Fruit fly (Drosophila melanogaster): ENCODE data around the gene SF2.

DNA sequence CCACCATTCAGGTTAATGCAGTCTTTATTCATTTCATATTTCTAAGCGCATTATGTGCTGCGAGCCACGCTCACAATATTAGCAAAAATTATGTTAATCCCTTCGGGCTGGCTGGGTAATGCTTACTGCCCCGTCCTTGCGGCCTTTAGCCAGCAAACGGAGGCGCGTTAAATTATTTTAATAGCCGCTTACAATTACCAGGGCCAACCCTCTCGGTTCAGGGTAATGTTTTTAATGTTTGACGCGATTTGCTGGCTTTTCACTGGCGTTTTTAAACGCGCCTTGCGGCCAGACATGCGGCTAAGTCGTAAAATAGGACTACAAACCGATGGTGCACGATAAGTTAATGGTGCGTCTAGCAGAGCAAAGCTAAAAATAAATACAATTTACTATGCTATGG is 7.0 kb downstream of the SF2 start:
- TF ChIP-seq Dll (optimal IDR thresholded peaks at IDR 0.05) (no peak), CG8478 (optimal IDR thresholded peaks at IDR 0.05) (no peak)
